Worm (Caenorhabditis elegans): ENCODE data around the gene snn-1.

- TF ChIP-seq ztf-4 (tag; optimal IDR thresholded peaks at IDR 0.05): no peak
- TF ChIP-seq alr-1 (tag; optimal IDR thresholded peaks at IDR 0.05; ENCODE audit: borderline replicate concordance): no peak
- TF ChIP-seq nhr-76 (tag; optimal IDR thresholded peaks at IDR 0.05): no peak
- TF ChIP-seq ceh-90 (tag; optimal IDR thresholded peaks at IDR 0.05): no peak
- no peak for TF ChIP-seq mdl-1 (tag; optimal IDR thresholded peaks at IDR 0.05)
- TF ChIP-seq lin-35 (GFP tag; optimal IDR thresholded peaks at IDR 0.05): no peak
- TF ChIP-seq ama-1 (optimal IDR thresholded peaks at IDR 0.05): no peak
- TF ChIP-seq pqm-1 (tag; optimal IDR thresholded peaks at IDR 0.05): no peak
- TF ChIP-seq aly-2 (tag; optimal IDR thresholded peaks at IDR 0.05): no peak
Observed at ce11 chrIV:1769074-1769473, 45.8 kb downstream of the snn-1 start.

Measured in whole organism, L1 larva.